Fruit fly (Drosophila melanogaster): ENCODE measurements around the gene CG11317.

DNA sequence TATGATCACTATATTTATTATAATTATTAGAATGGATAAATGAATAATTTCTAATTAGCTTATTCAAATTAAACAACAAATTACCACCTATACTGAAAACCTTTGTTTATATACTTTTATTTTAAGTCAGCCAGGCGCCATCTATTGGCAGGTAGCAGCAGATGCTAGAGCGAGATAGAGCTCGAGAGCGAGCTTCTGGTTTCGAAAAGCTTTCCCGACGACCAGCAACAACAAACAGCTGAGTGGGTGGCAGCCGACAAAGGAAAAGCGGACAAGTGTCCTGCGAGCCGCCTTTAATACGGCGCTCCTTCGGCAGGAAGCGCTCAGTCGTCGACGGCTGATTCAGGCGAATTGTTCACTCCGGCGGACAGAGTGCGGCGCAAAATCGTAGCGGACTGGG is 36.9 kb upstream of the CG11317 start, which contains the start of gene Gycbeta100B:
- no peak for TF ChIP-seq usp (GFP tag; optimal IDR thresholded peaks at IDR 0.05)
- no peak for TF ChIP-seq lola (GFP tag; optimal IDR thresholded peaks at IDR 0.05)
- TF ChIP-seq brk (GFP tag; optimal IDR thresholded peaks at IDR 0.05), result no peak
- TF ChIP-seq Myc (optimal IDR thresholded peaks at IDR 0.05), result no peak
- TF ChIP-seq dmrt93B (GFP tag; optimal IDR thresholded peaks at IDR 0.05), result no peak

Data from whole organism, wandering third instar larva.